Worm (Caenorhabditis elegans) whole organism, L1 larva: ENCODE results near the gene srt-49.
"Not testable (repeated sequence)": the region's sequence is repeated elsewhere in the genome, so short reads cannot be mapped to it uniquely, and the experiment has no call there.

Source experiments
- aly-2 ChIP-seq: fragments of 150-350 bp; optimal IDR thresholded peaks from 2 replicates; lab custom pipeline; 2014; ENCODE audit warnings: missing biosample characterization, missing genetic modification characterization
- egl-27 ChIP-seq, 2 experiments: fragments of 150-350 bp in 1 of 2; sonication (generic microtip); optimal IDR thresholded peaks; 3 replicates each; lab custom pipeline; 2017 to 2018; ENCODE audit warnings: missing biosample characterization in 2 of 2, missing genetic modification characterization in 2 of 2, missing genetic modification reagents in 2 of 2
- fos-1 ChIP-seq: fragments of 150-350 bp; optimal IDR thresholded peaks from 2 replicates; lab custom pipeline; 2014; ENCODE audit warnings: missing biosample characterization, missing genetic modification characterization
- isw-1 ChIP-seq: fragments of 200-800 bp; sonication (Bioruptor generic); IDR thresholded peaks from 2 replicates; pipeline ENCODE4 v1.3.6; 2022; ENCODE audit warnings: missing genetic modification characterization, missing compliant biosample characterization
- snu-23 ChIP-seq: sonication (generic microtip); optimal IDR thresholded peaks from 2 replicates; lab custom pipeline; 2016; ENCODE audit warnings: missing genetic modification characterization, missing compliant biosample characterization
- unc-86 ChIP-seq: sonication (generic microtip); optimal IDR thresholded peaks from 2 replicates; lab custom pipeline; 2016; ENCODE audit warnings: missing genetic modification characterization, missing compliant biosample characterization

ce11 chrIV:15133899-15134298, 35.7 kb upstream of the srt-49 start, which contains the start of gene M199.8:
- not testable (repeated sequence) for TF ChIP-seq aly-2 (tag; lab: Kevin White, UChicago); snu-23 (GFP tag; lab: Kevin White, UChicago); unc-86 (tag; lab: Kevin White, UChicago); isw-1 (GFP tag; lab: Robert Waterston, UW); fos-1 (tag; lab: Kevin White, UChicago); egl-27 (tag; optimal IDR thresholded peaks at IDR 0.05; lab: Kevin White, UChicago)
